Fruit fly (Drosophila melanogaster) whole organism, embryonic: Measurements from ENCODE around the gene CG10214.

Experiments used
- Ada2b ChIP-seq: fragments of 200-800 bp; sonication (Bioruptor generic); IDR thresholded peaks from 2 replicates; pipeline ENCODE4 v1.3.6; 2022; ENCODE audit warnings: missing biosample characterization, missing genetic modification characterization
- B-H1 ChIP-seq: fragments of 200-800 bp; sonication (Bioruptor generic); IDR thresholded peaks from 3 replicates; pipeline ENCODE4 v1.3.6; 2022; ENCODE audit warnings: missing biosample characterization, missing genetic modification characterization
- CG10431 ChIP-seq: fragments of 200-800 bp; sonication (Bioruptor generic); optimal IDR thresholded peaks from 3 replicates; lab custom pipeline; 2018; ENCODE audit warnings: missing biosample characterization, mild to moderate bottlenecking, missing genetic modification characterization
- CG10565 ChIP-seq: fragments of 200-800 bp; sonication (Bioruptor generic); optimal IDR thresholded peaks from 3 replicates; lab custom pipeline; 2016; ENCODE audit warnings: missing biosample characterization, mild to moderate bottlenecking, missing genetic modification characterization
- CG11456 ChIP-seq: fragments of 200-800 bp; sonication (Bioruptor generic); IDR thresholded peaks from 3 replicates; pipeline ENCODE4 v1.3.6; 2022; ENCODE audit warnings: missing biosample characterization, missing genetic modification characterization
- CG12391 ChIP-seq: fragments of 200-800 bp; sonication (Bioruptor generic); optimal IDR thresholded peaks from 3 replicates; lab custom pipeline; 2018; ENCODE audit warnings: missing biosample characterization, mild to moderate bottlenecking, missing genetic modification characterization, moderate library complexity
- CG15073 ChIP-seq: fragments of 200-800 bp; sonication (Bioruptor generic); optimal IDR thresholded peaks from 2 replicates; lab custom pipeline; 2016; ENCODE audit warnings: missing biosample characterization, missing genetic modification characterization
- CG16779 ChIP-seq: fragments of 200-800 bp; sonication (Bioruptor generic); IDR thresholded peaks from 2 replicates; pipeline ENCODE4 v1.3.6; 2022; ENCODE audit warnings: missing biosample characterization, missing genetic modification characterization
- CG18599 ChIP-seq: fragments of 200-800 bp; sonication (Bioruptor generic); optimal IDR thresholded peaks from 3 replicates; lab custom pipeline; 2017; ENCODE audit warnings: missing biosample characterization, missing genetic modification characterization, mild to moderate bottlenecking, moderate library complexity, missing genetic modification reagents
- CG2129 ChIP-seq: fragments of 200-800 bp; sonication (Bioruptor generic); IDR thresholded peaks from 2 replicates; pipeline ENCODE4 v1.3.6; 2022; ENCODE audit warnings: missing biosample characterization, missing genetic modification characterization; ENCODE audit not compliant: partially characterized antibody
- CG30020 ChIP-seq: fragments of 200-800 bp; optimal IDR thresholded peaks from 2 replicates; lab custom pipeline; 2019; ENCODE audit warnings: missing biosample characterization, mild to moderate bottlenecking, missing genetic modification characterization, moderate library complexity
- CG31365 ChIP-seq: fragments of 200-800 bp; sonication (Bioruptor generic); optimal IDR thresholded peaks from 2 replicates; lab custom pipeline; 2018; ENCODE audit warnings: missing biosample characterization, mild to moderate bottlenecking, missing genetic modification characterization
- CG3995 ChIP-seq: fragments of 200-800 bp; sonication (Bioruptor generic); optimal IDR thresholded peaks from 3 replicates; lab custom pipeline; 2016; ENCODE audit warnings: missing biosample characterization, missing genetic modification characterization
- CG4282 ChIP-seq: fragments of 200-800 bp; sonication (Bioruptor generic); optimal IDR thresholded peaks from 2 replicates; lab custom pipeline; 2016; ENCODE audit warnings: missing biosample characterization, missing genetic modification characterization
- CG4424 ChIP-seq: fragments of 200-800 bp; sonication (Bioruptor generic); optimal IDR thresholded peaks from 3 replicates; lab custom pipeline; 2016; ENCODE audit warnings: missing biosample characterization, missing genetic modification characterization
- CG7271 ChIP-seq: fragments of 200-800 bp; sonication (Bioruptor generic); optimal IDR thresholded peaks from 2 replicates; lab custom pipeline; 2018; ENCODE audit warnings: missing biosample characterization, mild to moderate bottlenecking, missing genetic modification characterization, moderate library complexity
- CG7556 ChIP-seq: fragments of 200-800 bp; sonication (Bioruptor generic); optimal IDR thresholded peaks from 2 replicates; lab custom pipeline; 2017; ENCODE audit warnings: missing biosample characterization, mild to moderate bottlenecking, missing genetic modification characterization
- CG7928 ChIP-seq: fragments of 200-800 bp; sonication (Bioruptor generic); optimal IDR thresholded peaks from 2 replicates; lab custom pipeline; 2017; ENCODE audit warnings: missing biosample characterization, mild to moderate bottlenecking, missing genetic modification characterization
- CG8478 ChIP-seq: fragments of >200 bp; optimal IDR thresholded peaks from 2 replicates; lab custom pipeline; 2018
- CG9437 ChIP-seq: fragments of 200-800 bp; sonication (Bioruptor generic); optimal IDR thresholded peaks from 2 replicates; lab custom pipeline; 2018; ENCODE audit warnings: missing biosample characterization, mild to moderate bottlenecking, missing genetic modification characterization
- CG9876 ChIP-seq: fragments of 200-800 bp; sonication (Bioruptor generic); optimal IDR thresholded peaks from 2 replicates; lab custom pipeline; 2016; ENCODE audit warnings: missing biosample characterization, missing genetic modification characterization
- CTCF ChIP-seq: fragments of 200-800 bp; sonication (Bioruptor generic); optimal IDR thresholded peaks from 2 replicates; lab custom pipeline; 2017; ENCODE audit warnings: missing biosample characterization, mild to moderate bottlenecking, missing genetic modification characterization, moderate library complexity
- Dbx ChIP-seq: fragments of 200-800 bp; sonication (Bioruptor generic); IDR thresholded peaks from 3 replicates; pipeline ENCODE4 v1.3.6; 2022; ENCODE audit warnings: missing biosample characterization, missing genetic modification characterization
- Dll ChIP-seq: fragments of 200-800 bp; sonication (Bioruptor generic); IDR thresholded peaks from 4 replicates; pipeline ENCODE4 v1.3.6; 2022; ENCODE audit warnings: missing biosample characterization, missing genetic modification characterization; ENCODE audit not compliant: partially characterized antibody
- Eip74EF ChIP-seq, 2 experiments: fragments of 200-800 bp in 1 of 2; fragments of >200 bp in 1 of 2; sonication (Bioruptor generic) in 1 of 2; optimal IDR thresholded peaks; 2 replicates each; lab custom pipeline; 2017 to 2019; ENCODE audit warnings: missing biosample characterization in 2 of 2, missing genetic modification characterization in 2 of 2, mild to moderate bottlenecking in 1 of 2, moderate library complexity in 1 of 2
- Elba2 ChIP-seq: fragments of 200-800 bp; sonication (Bioruptor generic); optimal IDR thresholded peaks from 3 replicates; lab custom pipeline; 2016; ENCODE audit warnings: missing biosample characterization, missing genetic modification characterization
- Fer1 ChIP-seq: fragments of 200-800 bp; sonication (Bioruptor generic); optimal IDR thresholded peaks from 2 replicates; lab custom pipeline; 2017; ENCODE audit warnings: missing biosample characterization, mild to moderate bottlenecking, missing genetic modification characterization
- HLH4C ChIP-seq: fragments of 200-800 bp; sonication (Bioruptor generic); IDR thresholded peaks from 3 replicates; pipeline ENCODE4 v1.3.6; 2022; ENCODE audit warnings: missing biosample characterization, missing genetic modification characterization; ENCODE audit not compliant: partially characterized antibody
- HmgD ChIP-seq: fragments of 200-800 bp; sonication (Bioruptor generic); optimal IDR thresholded peaks from 3 replicates; lab custom pipeline; 2016; ENCODE audit warnings: missing biosample characterization, missing genetic modification characterization
- Hr78 ChIP-seq, 2 experiments: fragments of 200-800 bp in 1 of 2; fragments of >200 bp in 1 of 2; sonication (Bioruptor generic) in 1 of 2; optimal IDR thresholded peaks; 2 replicates each; lab custom pipeline; 2017 to 2019; ENCODE audit warnings: missing biosample characterization in 2 of 2, missing genetic modification characterization in 2 of 2, mild to moderate bottlenecking in 1 of 2, moderate library complexity in 1 of 2
- Lhr ChIP-seq: fragments of 200-800 bp; sonication (Bioruptor generic); optimal IDR thresholded peaks from 3 replicates; lab custom pipeline; 2017; ENCODE audit warnings: mild to moderate bottlenecking, missing biosample characterization, missing genetic modification reagents, missing genetic modification characterization
- NC2α ChIP-seq: fragments of 200-800 bp; sonication (Bioruptor generic); optimal IDR thresholded peaks from 2 replicates; lab custom pipeline; 2016; ENCODE audit warnings: missing biosample characterization, missing genetic modification characterization
- Oaz ChIP-seq: fragments of 200-800 bp; sonication (Bioruptor generic); IDR thresholded peaks from 2 replicates; pipeline ENCODE4 v1.3.6; 2022; ENCODE audit warnings: missing biosample characterization, missing genetic modification characterization
- Pdp1 ChIP-seq, 2 experiments: fragments of 200-800 bp; sonication (Bioruptor generic); optimal IDR thresholded peaks; 3 replicates each; lab custom pipeline; 2016; ENCODE audit warnings: missing biosample characterization in 2 of 2, missing genetic modification characterization in 2 of 2, mild to moderate bottlenecking in 1 of 2, moderate library complexity in 1 of 2
- Sry-β ChIP-seq: fragments of 200-800 bp; sonication (Bioruptor generic); optimal IDR thresholded peaks from 2 replicates; lab custom pipeline; 2018; ENCODE audit warnings: missing biosample characterization, mild to moderate bottlenecking, missing genetic modification characterization, moderate library complexity
- Ssrp ChIP-seq: fragments of 200-800 bp; sonication (Bioruptor generic); optimal IDR thresholded peaks from 2 replicates; lab custom pipeline; 2018; ENCODE audit warnings: missing biosample characterization, mild to moderate bottlenecking, missing genetic modification characterization, moderate library complexity
- al ChIP-seq: fragments of 200-800 bp; sonication (Bioruptor generic); IDR thresholded peaks from 2 replicates; pipeline ENCODE4 v1.3.6; 2022; ENCODE audit warnings: missing biosample characterization, missing genetic modification characterization
- amos ChIP-seq: fragments of 200-800 bp; sonication (Bioruptor generic); IDR thresholded peaks from 2 replicates; pipeline ENCODE4 v1.3.6; 2022; ENCODE audit warnings: missing biosample characterization, missing genetic modification characterization; ENCODE audit not compliant: partially characterized antibody
- az2 ChIP-seq: fragments of 200-800 bp; sonication (Bioruptor generic); optimal IDR thresholded peaks from 3 replicates; lab custom pipeline; 2016; ENCODE audit warnings: missing biosample characterization, missing genetic modification characterization
- crp ChIP-seq, 2 experiments: fragments of 200-800 bp; sonication (Bioruptor generic); optimal IDR thresholded peaks; 2 replicates in 1 of 2; 3 replicates in 1 of 2; lab custom pipeline; 2017; ENCODE audit warnings: missing biosample characterization in 2 of 2, missing genetic modification characterization in 2 of 2, mild to moderate bottlenecking in 1 of 2, moderate library complexity in 1 of 2
- ems ChIP-seq: fragments of 200-800 bp; sonication (Bioruptor generic); optimal IDR thresholded peaks from 3 replicates; lab custom pipeline; 2016; ENCODE audit warnings: missing biosample characterization, missing genetic modification characterization
- ftz-f1 ChIP-seq: fragments of 200-800 bp; sonication (Bioruptor generic); optimal IDR thresholded peaks from 2 replicates; lab custom pipeline; 2016; ENCODE audit warnings: missing biosample characterization, missing genetic modification characterization
- gcm2 ChIP-seq: fragments of 200-800 bp; sonication (Bioruptor generic); optimal IDR thresholded peaks from 2 replicates; lab custom pipeline; 2016; ENCODE audit warnings: missing biosample characterization, missing genetic modification characterization
- ind ChIP-seq: fragments of 200-800 bp; sonication (Bioruptor generic); optimal IDR thresholded peaks from 3 replicates; lab custom pipeline; 2016; ENCODE audit warnings: missing biosample characterization, missing genetic modification characterization
- lab ChIP-seq: fragments of 200-800 bp; sonication (Bioruptor generic); optimal IDR thresholded peaks from 3 replicates; lab custom pipeline; 2017; ENCODE audit warnings: missing biosample characterization, missing genetic modification characterization, mild to moderate bottlenecking, moderate library complexity, missing genetic modification reagents
- maf-S ChIP-seq: fragments of 200-800 bp; sonication (Bioruptor generic); optimal IDR thresholded peaks from 2 replicates; lab custom pipeline; 2016; ENCODE audit warnings: missing biosample characterization, missing genetic modification characterization
- schlank ChIP-seq: fragments of 200-800 bp; sonication (Bioruptor generic); optimal IDR thresholded peaks from 2 replicates; lab custom pipeline; 2018; ENCODE audit warnings: missing biosample characterization, mild to moderate bottlenecking, missing genetic modification characterization
- so ChIP-seq: fragments of 200-800 bp; sonication (Bioruptor generic); IDR thresholded peaks from 3 replicates; pipeline ENCODE4 v1.3.6; 2022; ENCODE audit warnings: missing biosample characterization, missing genetic modification characterization
- ssp ChIP-seq: fragments of 200-800 bp; sonication (Bioruptor generic); IDR thresholded peaks from 2 replicates; pipeline ENCODE4 v1.3.6; 2022; ENCODE audit warnings: missing biosample characterization, missing genetic modification characterization
- tup ChIP-seq: fragments of 200-800 bp; sonication (Bioruptor generic); optimal IDR thresholded peaks from 2 replicates; lab custom pipeline; 2016; ENCODE audit warnings: missing biosample characterization, mild to moderate bottlenecking, missing genetic modification characterization, moderate library complexity

Gene CG10214

dm6 chr3R:23781466-23781935 lies 14.2 kb upstream of the CG10214 start, which contains the start of the genes Nup98-96 and mbc (continued):
- peak; percentile 30 for TF ChIP-seq ftz-f1 (GFP tag; lab: Kevin White, UChicago)
- TF ChIP-seq az2 = peak; percentile 86
- peak; percentile 78 for TF ChIP-seq Ada2b
- TF ChIP-seq CG30020 (tag; lab: Kevin White, UChicago) = peak; percentile 94
- TF ChIP-seq CG10565 = peak; percentile 6
- no peak for TF ChIP-seq CG16779 (GFP tag; lab: Robert Waterston, UW)
- peak; percentile 61 for TF ChIP-seq CG7556
- TF ChIP-seq Ssrp (tag; lab: Kevin White, UChicago) = peak; percentile 84
- no peak for TF ChIP-seq so (GFP tag; lab: Robert Waterston, UW)
- TF ChIP-seq Hr78 (GFP tag; optimal IDR thresholded peaks at IDR 0.05; lab: Kevin White, UChicago) = no peak
- TF ChIP-seq CG9876 (GFP tag; lab: Kevin White, UChicago) = peak; percentile 91
- TF ChIP-seq CG7928 = peak; percentile 63
- TF ChIP-seq CG18599 (GFP tag; lab: Kevin White, UChicago) = peak; percentile 82
- peak in 1 of 2 experiments; percentile 3 for TF ChIP-seq Eip74EF (GFP tag; optimal IDR thresholded peaks at IDR 0.05; lab: Kevin White, UChicago)
- TF ChIP-seq amos (GFP tag; lab: Robert Waterston, UW) = peak; percentile 39
- peak; percentile 59 for TF ChIP-seq Fer1
- TF ChIP-seq CG2129 (GFP tag; lab: Robert Waterston, UW) = no peak
- peak; percentile 55 for TF ChIP-seq tup
- peak; percentile 89 for TF ChIP-seq ind
- peak; percentile 53 for TF ChIP-seq schlank
- peak; percentile 83 for TF ChIP-seq NC2α (GFP tag; lab: Kevin White, UChicago)
- TF ChIP-seq Lhr (GFP tag; lab: Kevin White, UChicago) = peak; percentile 87
- 0 out of 4 replicates have a peak, but pooled peaks have one; percentile 40 for TF ChIP-seq Dll (GFP tag; lab: Robert Waterston, UW)
- no peak for TF ChIP-seq CG7271 (tag; lab: Kevin White, UChicago)
- peak; percentile 89 for TF ChIP-seq Dbx (GFP tag; lab: Robert Waterston, UW)
- peak; percentile 67; the same call in 1 of the 2 replicates for TF ChIP-seq Oaz (GFP tag; lab: Robert Waterston, UW)
- peak; percentile 100 for TF ChIP-seq ssp
- TF ChIP-seq gcm2 (GFP tag; lab: Kevin White, UChicago) = peak; percentile 86
- no peak for TF ChIP-seq CG10431
- peak; percentile 90 to 94 for TF ChIP-seq Pdp1 (GFP tag; optimal IDR thresholded peaks at IDR 0.05; lab: Kevin White, UChicago)
- TF ChIP-seq Sry-β (GFP tag; lab: Kevin White, UChicago) = peak; percentile 60
- no peak for TF ChIP-seq CG15073 (GFP tag; lab: Kevin White, UChicago)
- TF ChIP-seq crp (GFP tag; optimal IDR thresholded peaks at IDR 0.05; lab: Kevin White, UChicago) = peak in 1 of 2 experiments; percentile 56
- TF ChIP-seq CTCF (GFP tag; lab: Kevin White, UChicago) = peak; percentile 47
- peak; percentile 54; the same call in 2 of the 3 replicates for TF ChIP-seq HLH4C (GFP tag; lab: Robert Waterston, UW)
- peak; percentile 76 for TF ChIP-seq al (GFP tag; lab: Robert Waterston, UW)
- TF ChIP-seq CG31365 = no peak
- peak; percentile 79 for TF ChIP-seq lab (GFP tag; lab: Kevin White, UChicago)
- TF ChIP-seq ems (GFP tag; lab: Kevin White, UChicago) = peak; percentile 83
- peak; percentile 96 for TF ChIP-seq HmgD (GFP tag; lab: Kevin White, UChicago)
- peak; percentile 86 for TF ChIP-seq Elba2 (GFP tag; lab: Kevin White, UChicago)
- no peak for TF ChIP-seq CG8478
- TF ChIP-seq CG9437 (GFP tag; lab: Kevin White, UChicago) = peak; percentile 67
- TF ChIP-seq CG3995 (GFP tag; lab: Kevin White, UChicago) = peak; percentile 83
- TF ChIP-seq maf-S (GFP tag; lab: Kevin White, UChicago) = peak; percentile 90
- peak; percentile 59 for TF ChIP-seq CG4282
- peak; percentile 86 for TF ChIP-seq CG4424 (GFP tag; lab: Kevin White, UChicago)
- peak; percentile 91 for TF ChIP-seq CG12391
- TF ChIP-seq B-H1 (GFP tag; lab: Robert Waterston, UW) = peak; percentile 63
- TF ChIP-seq CG11456 (GFP tag; lab: Robert Waterston, UW) = peak; percentile 88
